Worm (Caenorhabditis elegans): ENCODE measurements around the gene srv-30.

DNA sequence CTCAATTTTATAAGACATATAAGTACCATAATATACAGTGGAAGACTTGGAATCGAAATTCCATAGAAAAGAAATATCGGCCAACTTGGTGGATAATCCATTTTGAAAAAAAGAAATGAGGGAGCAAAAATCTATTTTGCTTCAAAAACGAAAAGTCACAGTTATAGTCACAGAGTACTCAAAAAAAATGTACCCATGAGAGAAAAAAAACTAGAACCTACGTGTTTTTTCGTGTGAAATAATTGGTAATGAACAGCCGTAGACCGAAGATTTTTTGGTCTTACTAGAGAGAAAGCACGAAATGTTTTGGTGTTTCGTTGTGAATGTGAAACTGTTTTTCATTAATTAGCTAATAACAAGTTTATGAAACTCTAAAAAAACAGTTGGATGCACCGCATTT lies at the start of gene srv-30:
- TF ChIP-seq aly-2 (tag; optimal IDR thresholded peaks at IDR 0.05) (no peak), ztf-11 (tag; optimal IDR thresholded peaks at IDR 0.05) (no peak), skn-1 (tag; optimal IDR thresholded peaks at IDR 0.05) (no peak), ama-1 (optimal IDR thresholded peaks at IDR 0.05) (no peak), lin-13 (GFP tag; optimal IDR thresholded peaks at IDR 0.05) (no peak), lin-11 (tag; optimal IDR thresholded peaks at IDR 0.05) (no peak)
